Fruit fly (Drosophila melanogaster): ENCODE data around the gene PolrMT.

PolrMT gene

DNA sequence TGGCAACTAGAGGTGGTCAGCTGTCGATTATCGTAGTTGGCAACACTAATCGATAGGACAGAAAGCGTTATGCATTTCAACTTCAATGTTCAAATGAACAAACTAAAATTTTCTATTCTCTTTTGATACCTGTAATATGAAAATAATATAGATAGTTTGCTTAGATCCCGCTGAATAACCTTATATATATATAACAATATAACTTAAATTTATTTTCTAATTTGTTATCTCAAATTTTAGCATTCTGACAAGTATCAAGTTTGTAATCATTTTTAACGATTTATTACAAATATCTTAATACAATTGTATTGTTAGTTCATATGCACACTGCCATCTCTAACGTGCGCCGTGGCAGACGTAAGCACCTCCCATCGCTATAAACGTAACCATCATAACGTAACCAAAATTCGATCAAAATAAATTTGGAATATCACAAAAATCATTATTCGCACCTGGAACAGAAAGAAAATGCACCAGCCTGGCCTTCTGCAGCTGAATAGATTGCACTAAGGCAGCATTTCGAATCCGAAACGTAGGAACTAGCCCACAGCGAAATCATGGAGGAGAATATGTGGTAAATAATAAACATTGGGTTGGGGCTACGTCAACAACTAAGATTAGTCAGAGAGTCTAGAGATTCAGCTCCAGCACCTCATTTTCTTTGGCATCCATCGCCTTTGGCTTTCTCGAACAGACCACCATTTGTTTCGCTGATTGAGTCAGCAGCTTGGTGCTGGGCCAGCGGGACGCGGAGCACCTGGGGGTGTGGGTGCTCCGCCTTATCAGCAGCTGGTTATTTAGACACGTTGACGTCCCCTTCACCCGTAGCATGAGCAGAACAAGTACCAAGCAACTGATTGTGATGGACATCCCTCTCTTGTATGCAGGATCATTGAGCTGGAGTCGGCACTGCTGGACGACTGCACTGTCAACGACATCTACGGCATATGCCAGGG is 21.0 kb upstream of the PolrMT start, which contains the start of the genes Pino and TBC1D23 (continued):
- TF ChIP-seq NC2β (GFP tag; optimal IDR thresholded peaks at IDR 0.05) (no peak), Stat92E (GFP tag; optimal IDR thresholded peaks at IDR 0.05) (no peak), rib (GFP tag; IDR thresholded peaks at IDR 0.05) (no peak), Bteb2 (GFP tag; optimal IDR thresholded peaks at IDR 0.05) (no peak), CG42726 (GFP tag; IDR thresholded peaks at IDR 0.05; ENCODE audit: partially characterized antibody) (no peak), Ssrp (tag; optimal IDR thresholded peaks at IDR 0.05) (peak; percentile 76), Xrp1 (GFP tag; IDR thresholded peaks at IDR 0.05) (peak; percentile 75), CG2678 (tag; optimal IDR thresholded peaks at IDR 0.05) (peak; percentile 78), CG4404 (GFP tag; IDR thresholded peaks at IDR 0.05) (peak; percentile 63), CG18619 (GFP tag; optimal IDR thresholded peaks at IDR 0.05) (peak; percentile 63), CG17186 (GFP tag; optimal IDR thresholded peaks at IDR 0.05) (peak; percentile 69), nom (GFP tag; optimal IDR thresholded peaks at IDR 0.05) (no peak), wor (GFP tag; IDR thresholded peaks at IDR 0.05) (no peak), CG16815 (GFP tag; optimal IDR thresholded peaks at IDR 0.05) (peak; percentile 56), CG30403 (GFP tag; optimal IDR thresholded peaks at IDR 0.05) (peak; percentile 86), Med (GFP tag) (peak; percentile 88), sob (GFP tag; IDR thresholded peaks at IDR 0.05) (peak; percentile 71), klu (GFP tag; IDR thresholded peaks at IDR 0.05) (peak; percentile 62; the same call in 1 of the 2 replicates), Ets97D (GFP tag; optimal IDR thresholded peaks at IDR 0.05) (peak; percentile 22), pfk (GFP tag; optimal IDR thresholded peaks at IDR 0.05) (no peak), onecut (GFP tag; IDR thresholded peaks at IDR 0.05) (peak; percentile 33; the same call in 1 of the 2 replicates), ro (GFP tag; IDR thresholded peaks at IDR 0.05) (peak; percentile 35), cg (GFP tag; optimal IDR thresholded peaks at IDR 0.05) (no peak), CG18011 (GFP tag; optimal IDR thresholded peaks at IDR 0.05) (peak; percentile 15), Hmr (GFP tag; optimal IDR thresholded peaks at IDR 0.05) (peak; percentile 79), danr (GFP tag; IDR thresholded peaks at IDR 0.05) (peak; percentile 38; the same call in 1 of the 2 replicates), gsb (GFP tag; IDR thresholded peaks at IDR 0.05) (no peak), CG15514 (GFP tag; optimal IDR thresholded peaks at IDR 0.05) (peak; percentile 79), Sox100B (GFP tag; optimal IDR thresholded peaks at IDR 0.05) (peak; percentile 71), CG8478 (optimal IDR thresholded peaks at IDR 0.05) (no peak), NC2α (GFP tag; optimal IDR thresholded peaks at IDR 0.05) (no peak), sens-2 (GFP tag; IDR thresholded peaks at IDR 0.05) (no peak), CG10462 (GFP tag; optimal IDR thresholded peaks at IDR 0.05) (peak; percentile 53), CG13775 (GFP tag; optimal IDR thresholded peaks at IDR 0.05) (peak; percentile 75), Deaf1 (tag; optimal IDR thresholded peaks at IDR 0.05) (peak; percentile 24), CG15269 (tag; optimal IDR thresholded peaks at IDR 0.05) (peak; percentile 79), H2.0 (GFP tag; IDR thresholded peaks at IDR 0.05) (peak; percentile 68), gsb-n (tag; optimal IDR thresholded peaks at IDR 0.05) (peak; percentile 44), CG6272 (GFP tag; IDR thresholded peaks at IDR 0.05) (peak; percentile 65), B-H2 (GFP tag; optimal IDR thresholded peaks at IDR 0.05) (peak; percentile 57), Bgb (GFP tag; IDR thresholded peaks at IDR 0.05; ENCODE audit: partially characterized antibody) (peak; percentile 46), CG10959 (GFP tag; IDR thresholded peaks at IDR 0.05) (no peak), Hr3 (GFP tag; optimal IDR thresholded peaks at IDR 0.05) (peak; percentile 82), vvl (GFP tag; IDR thresholded peaks at IDR 0.05) (peak; percentile 70; the same call in 1 of the 2 replicates), Lpt (GFP tag; optimal IDR thresholded peaks at IDR 0.05) (no peak), CG11560 (tag; IDR thresholded peaks at IDR 0.05) (peak; percentile 91), CG6254 (GFP tag; optimal IDR thresholded peaks at IDR 0.05) (no peak), CG6654 (GFP tag; optimal IDR thresholded peaks at IDR 0.05) (no peak), z (GFP tag; IDR thresholded peaks at IDR 0.05) (no peak)
